Fruit fly (Drosophila melanogaster): ENCODE data around the gene Sema5c.

DNA sequence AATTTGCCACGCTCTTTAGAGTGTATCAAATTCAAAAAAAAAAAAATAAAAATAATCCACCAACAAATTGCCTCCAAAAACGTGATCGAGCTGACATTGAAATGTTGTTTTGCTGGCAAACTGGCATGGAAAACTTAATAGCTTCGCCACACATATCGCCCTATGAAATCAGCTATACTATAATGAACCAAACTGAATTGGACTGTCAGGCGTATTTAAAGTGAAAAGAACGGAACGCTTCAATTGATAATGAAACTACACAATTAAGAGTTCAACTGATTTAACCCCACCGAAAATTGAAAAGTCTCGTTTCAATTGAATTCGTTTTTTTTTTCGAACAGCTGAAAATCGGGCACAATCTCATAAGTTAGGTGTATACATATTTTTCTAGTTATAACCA is 42.5 kb downstream of the Sema5c start:
- TF ChIP-seq gl (tag; optimal IDR thresholded peaks at IDR 0.05) = no peak
- no peak for TF ChIP-seq Snoo (tag; optimal IDR thresholded peaks at IDR 0.05)
- no peak for TF ChIP-seq Ets98B (GFP tag; IDR thresholded peaks at IDR 0.05)
